Fruit fly (Drosophila melanogaster): ENCODE data around the gene CG6216.
"Not testable (repeated sequence)": the region's sequence is repeated elsewhere in the genome, so short reads cannot be mapped to it uniquely, and the experiment has no call there.

CG6216 gene

dm6 chr3L:11148478-11149251, 1.9 kb downstream of the CG6216 start:
- TF ChIP-seq CG17801 (GFP tag; optimal IDR thresholded peaks at IDR 0.05; ENCODE audit: partially characterized antibody): no peak

dm6 chr3L:11147675-11148074, 2.9 kb downstream of the CG6216 start:
- TF ChIP-seq CG17801 (GFP tag; optimal IDR thresholded peaks at IDR 0.05; ENCODE audit: partially characterized antibody): no peak

dm6 chr3L:11145065-11145464, 5.5 kb downstream of the CG6216 start:
- TF ChIP-seq CG17801 (GFP tag; optimal IDR thresholded peaks at IDR 0.05; ENCODE audit: partially characterized antibody): no peak

- no peak for TF ChIP-seq CG17801 (GFP tag; optimal IDR thresholded peaks at IDR 0.05; ENCODE audit: partially characterized antibody)
Measured at dm6 chr3L:11138862-11139261, 11.7 kb downstream of the CG6216 start.

dm6 chr3L:11136349-11136748, 14.2 kb downstream of the CG6216 start:
- no peak for TF ChIP-seq CG17801 (GFP tag; optimal IDR thresholded peaks at IDR 0.05; ENCODE audit: partially characterized antibody)

dm6 chr3L:11135846-11136245, 14.7 kb downstream of the CG6216 start, which contains the start of gene IRSp53:
TSS of gene IRSp53 (plus strand) at chr3L:11136049.
- TF ChIP-seq CG17801 (GFP tag; optimal IDR thresholded peaks at IDR 0.05; ENCODE audit: partially characterized antibody): no peak

- TF ChIP-seq CG17801 (GFP tag; optimal IDR thresholded peaks at IDR 0.05; ENCODE audit: partially characterized antibody): not testable (repeated sequence)
Measured at dm6 chr3L:11134886-11135285, 15.7 kb downstream of the CG6216 start, which contains the start of gene CG14143. TSS of gene CG14143 (plus strand) at chr3L:11134987.

- TF ChIP-seq CG17801 (GFP tag; optimal IDR thresholded peaks at IDR 0.05; ENCODE audit: partially characterized antibody): not testable (repeated sequence)
Measured at dm6 chr3L:11132055-11132454, 18.5 kb downstream of the CG6216 start, which contains the start of gene CG32074. TSS of gene CG32074 (minus strand) at chr3L:11132322.

dm6 chr3L:11130535-11130934, 20.1 kb downstream of the CG6216 start, which contains the start of gene nol:
TSS of gene nol (plus strand) at chr3L:11130835.
- no peak for TF ChIP-seq CG17801 (GFP tag; optimal IDR thresholded peaks at IDR 0.05; ENCODE audit: partially characterized antibody)

dm6 chr3L:11125636-11126532, 24.7 kb downstream of the CG6216 start:
- peak; percentile 72 for TF ChIP-seq CG17801 (GFP tag; optimal IDR thresholded peaks at IDR 0.05; ENCODE audit: partially characterized antibody)

- TF ChIP-seq CG17801 (GFP tag; optimal IDR thresholded peaks at IDR 0.05; ENCODE audit: partially characterized antibody): no peak
Measured at dm6 chr3L:11124841-11125240, 25.7 kb downstream of the CG6216 start.

dm6 chr3L:11124439-11124838, 26.1 kb downstream of the CG6216 start:
- TF ChIP-seq CG17801 (GFP tag; optimal IDR thresholded peaks at IDR 0.05; ENCODE audit: partially characterized antibody): no peak

dm6 chr3L:11123598-11124284, 26.8 kb downstream of the CG6216 start:
- TF ChIP-seq CG17801 (GFP tag; optimal IDR thresholded peaks at IDR 0.05; ENCODE audit: partially characterized antibody): no peak

- peak; percentile 53 for TF ChIP-seq CG17801 (GFP tag; optimal IDR thresholded peaks at IDR 0.05; ENCODE audit: partially characterized antibody)
Measured at dm6 chr3L:11123088-11123487, 27.5 kb downstream of the CG6216 start, which contains the start of the genes Ufd1 and NaPi-III. TSS of gene Ufd1 (minus strand) at chr3L:11123216. TSS of gene NaPi-III (plus strand) at chr3L:11123348.

dm6 chr3L:11120419-11120958, 30.1 kb downstream of the CG6216 start, which contains the start of the genes FoxK and mRpL2:
TSS of gene FoxK (minus strand) at chr3L:11120783.
TSS of gene mRpL2 (plus strand) at chr3L:11120847.
- TF ChIP-seq CG17801 (GFP tag; optimal IDR thresholded peaks at IDR 0.05; ENCODE audit: partially characterized antibody): peak; percentile 82
